Fruit fly (Drosophila melanogaster): ENCODE results near the gene Nepl11.

The Nepl11 gene

DNA sequence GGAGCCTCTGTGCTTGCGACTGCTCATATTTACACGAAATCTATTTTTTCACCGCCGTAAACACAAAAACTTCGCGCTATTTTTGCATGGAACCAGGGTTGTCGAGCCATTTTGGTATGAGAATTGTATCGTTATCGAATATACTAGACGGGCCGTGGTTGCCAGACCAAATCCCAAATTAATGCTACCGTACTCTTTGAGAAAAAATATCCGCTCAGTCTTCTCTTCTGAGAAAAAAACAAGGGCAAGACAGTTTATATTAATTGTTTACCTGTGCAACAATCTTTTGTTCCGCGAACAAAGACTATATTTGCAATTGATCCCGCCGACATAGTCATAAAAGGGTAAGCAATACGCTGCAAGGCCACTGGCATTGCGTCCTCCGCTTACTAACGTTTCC lies 42.9 kb upstream of the Nepl11 start, which contains the start of the genes Skp2 and CG1103 (continued):
- TF ChIP-seq Lhr (GFP tag; optimal IDR thresholded peaks at IDR 0.05) (peak; percentile 59), schlank (tag; optimal IDR thresholded peaks at IDR 0.05) (no peak), chn (GFP tag; optimal IDR thresholded peaks at IDR 0.05) (no peak), grn (GFP tag; optimal IDR thresholded peaks at IDR 0.05) (no peak), CG12744 (GFP tag; optimal IDR thresholded peaks at IDR 0.05) (no peak), jing (GFP tag; optimal IDR thresholded peaks at IDR 0.05) (no peak), CG3995 (GFP tag; optimal IDR thresholded peaks at IDR 0.05) (no peak), ken (GFP tag; IDR thresholded peaks at IDR 0.05) (no peak), CG16813 (GFP tag; IDR thresholded peaks at IDR 0.05; ENCODE audit: partially characterized antibody) (peak; percentile 44; the same call in 1 of the 3 replicates), ab (GFP tag; optimal IDR thresholded peaks at IDR 0.05) (no peak), Atf6 (GFP tag; IDR thresholded peaks at IDR 0.05) (no peak), CG12219 (GFP tag; optimal IDR thresholded peaks at IDR 0.05) (no peak), ERR (GFP tag; optimal IDR thresholded peaks at IDR 0.05) (no peak), CG2875 (GFP tag; optimal IDR thresholded peaks at IDR 0.05) (no peak), CG10543 (GFP tag; optimal IDR thresholded peaks at IDR 0.05) (no peak), B-H2 (GFP tag; optimal IDR thresholded peaks at IDR 0.05) (no peak), dan (GFP tag; IDR thresholded peaks at IDR 0.05) (no peak), zen (tag; optimal IDR thresholded peaks at IDR 0.05) (peak; percentile 26), insv (GFP tag; optimal IDR thresholded peaks at IDR 0.05) (no peak), Chrac-16 (GFP tag; optimal IDR thresholded peaks at IDR 0.05) (no peak), tna (GFP tag; IDR thresholded peaks at IDR 0.05; ENCODE audit: partially characterized antibody) (no peak), CG3163 (GFP tag; optimal IDR thresholded peaks at IDR 0.05) (peak; percentile 9), Xbp1 (GFP tag; optimal IDR thresholded peaks at IDR 0.05) (no peak), Six4 (GFP tag; optimal IDR thresholded peaks at IDR 0.05) (no peak), kah (GFP tag; optimal IDR thresholded peaks at IDR 0.05) (no peak), Hr78 (GFP tag; optimal IDR thresholded peaks at IDR 0.05) (no peak), CG9876 (GFP tag; optimal IDR thresholded peaks at IDR 0.05) (no peak), Antp (GFP tag; optimal IDR thresholded peaks at IDR 0.05) (no peak), CG10366 (GFP tag; IDR thresholded peaks at IDR 0.05) (no peak), CG12104 (GFP tag; optimal IDR thresholded peaks at IDR 0.05) (no peak), CG10959 (GFP tag; IDR thresholded peaks at IDR 0.05) (no peak), CG11695 (GFP tag; IDR thresholded peaks at IDR 0.05) (no peak), tgo (GFP tag; IDR thresholded peaks at IDR 0.05) (no peak), jigr1 (GFP tag; IDR thresholded peaks at IDR 0.05) (no peak), PHDP (tag; optimal IDR thresholded peaks at IDR 0.05) (no peak), vfl (GFP tag; optimal IDR thresholded peaks at IDR 0.05) (no peak), CG11560 (tag; IDR thresholded peaks at IDR 0.05) (peak; percentile 55; the same call in 2 of the 3 replicates), tap (tag; optimal IDR thresholded peaks at IDR 0.05) (no peak), CrebB (tag; optimal IDR thresholded peaks at IDR 0.05) (no peak), prd (optimal IDR thresholded peaks at IDR 0.05) (no peak), prd (GFP tag; IDR thresholded peaks at IDR 0.05) (no peak), CG11723 (GFP tag; optimal IDR thresholded peaks at IDR 0.05) (no peak), D (optimal IDR thresholded peaks at IDR 0.05) (peak; percentile 65), D (GFP tag; optimal IDR thresholded peaks at IDR 0.05) (no peak), CG5245 (GFP tag; optimal IDR thresholded peaks at IDR 0.05) (no peak), Mes4 (GFP tag; optimal IDR thresholded peaks at IDR 0.05) (no peak), CG6854 (GFP tag; optimal IDR thresholded peaks at IDR 0.05) (no peak), Jarid2 (GFP tag; optimal IDR thresholded peaks at IDR 0.05) (peak; percentile 49), CG3281 (GFP tag; optimal IDR thresholded peaks at IDR 0.05) (no peak), CG6683 (GFP tag; optimal IDR thresholded peaks at IDR 0.05) (no peak), chif (GFP tag; optimal IDR thresholded peaks at IDR 0.05) (no peak), pnt (GFP tag; optimal IDR thresholded peaks at IDR 0.05) (no peak), CG10209 (GFP tag; optimal IDR thresholded peaks at IDR 0.05) (no peak)

Measured in whole organism, embryonic.